Worm (Caenorhabditis elegans): Measurements from ENCODE around the gene hlh-8.

hlh-8 gene

ce11 chrX:8137779-8138178, 21.5 kb downstream of the hlh-8 start, which contains the start of gene C02B8.7:
Gene C02B8.7, minus strand, starts transcription at chrX:8137879.
- no peak for TF ChIP-seq nhr-77 (tag; optimal IDR thresholded peaks at IDR 0.05)

ce11 chrX:8139146-8139545, 22.9 kb downstream of the hlh-8 start, which contains the start of gene C02B8.3:
Gene C02B8.3, plus strand, starts transcription at chrX:8139446.
- no peak for TF ChIP-seq pha-4 (GFP tag; IDR thresholded peaks at IDR 0.05)
- TF ChIP-seq pha-4 (tag; optimal IDR thresholded peaks at IDR 0.05) = no peak
- no peak for TF ChIP-seq mes-2 (tag; optimal IDR thresholded peaks at IDR 0.05; ENCODE audit: poor library complexity, severe bottlenecking)
- TF ChIP-seq T26A8.4 (GFP tag; IDR thresholded peaks at IDR 0.05) = no peak
- TF ChIP-seq F26F4.8 (GFP tag; conservative IDR thresholded peaks at IDR 0.05) = no peak
- TF ChIP-seq sdz-12 (GFP tag; optimal IDR thresholded peaks at IDR 0.05) = no peak
- TF ChIP-seq dmd-8 (GFP tag; IDR thresholded peaks at IDR 0.05) = no peak
- no peak for TF ChIP-seq unc-130 (GFP tag; optimal IDR thresholded peaks at IDR 0.05)
- no peak for TF ChIP-seq zag-1 (tag; optimal IDR thresholded peaks at IDR 0.05)
- no peak for TF ChIP-seq mep-1 (tag; optimal IDR thresholded peaks at IDR 0.05)
- no peak for TF ChIP-seq nhr-11 (tag; optimal IDR thresholded peaks at IDR 0.05)
- no peak for TF ChIP-seq lsy-2 (tag; optimal IDR thresholded peaks at IDR 0.05)
- TF ChIP-seq daf-8 (GFP tag; IDR thresholded peaks at IDR 0.05) = no peak
- TF ChIP-seq zip-11 (GFP tag; IDR thresholded peaks at IDR 0.05) = no peak

- no peak for TF ChIP-seq T26A8.4 (GFP tag; IDR thresholded peaks at IDR 0.05)
- 0 out of 2 replicates have a peak, but pooled peaks have one; percentile 16 for TF ChIP-seq Y48G9A.11 (GFP tag; IDR thresholded peaks at IDR 0.05)
- TF ChIP-seq ceh-20 (GFP tag; IDR thresholded peaks at IDR 0.05) = no peak
- no peak for TF ChIP-seq dve-1 (tag; optimal IDR thresholded peaks at IDR 0.05; ENCODE audit: insufficient read depth)
- TF ChIP-seq ceh-82 (tag; optimal IDR thresholded peaks at IDR 0.05) = no peak
- TF ChIP-seq Y75B8A.6 (GFP tag; IDR thresholded peaks at IDR 0.05) = no peak
Observed at ce11 chrX:8147398-8147797, 31.1 kb downstream of the hlh-8 start, which contains the start of gene C02B8.1. Gene C02B8.1, plus strand, starts transcription at chrX:8147698.

ce11 chrX:8148993-8149392, 32.7 kb downstream of the hlh-8 start:
- TF ChIP-seq madf-5 (GFP tag; IDR thresholded peaks at IDR 0.05) = 0 out of 4 replicates have a peak, but pooled peaks of 1 of the 2 experiments have one; percentile 31
- 0 out of 2 replicates have a peak, but pooled peaks have one; percentile 48 for TF ChIP-seq daf-19 (GFP tag; conservative IDR thresholded peaks at IDR 0.05)
- TF ChIP-seq pha-4 (GFP tag; IDR thresholded peaks at IDR 0.05) = peak; percentile 23; the same call in 1 of the 2 replicates
- TF ChIP-seq pha-4 (tag; optimal IDR thresholded peaks at IDR 0.05) = no peak
- TF ChIP-seq F44E2.7 (GFP tag; IDR thresholded peaks at IDR 0.05) = no peak
- peak; percentile 60 for TF ChIP-seq vab-7 (GFP tag; IDR thresholded peaks at IDR 0.05)
- no peak for TF ChIP-seq hlh-30 (tag; optimal IDR thresholded peaks at IDR 0.05; ENCODE audit: insufficient read depth)
- TF ChIP-seq snpc-1.2 (GFP tag; IDR thresholded peaks at IDR 0.05) = peak; percentile 74
- TF ChIP-seq madf-9 (GFP tag; conservative IDR thresholded peaks at IDR 0.05) = 0 out of 2 replicates have a peak, but pooled peaks have one; percentile 15
- no peak for TF ChIP-seq nhr-111 (GFP tag; optimal IDR thresholded peaks at IDR 0.05)
- TF ChIP-seq Y48G9A.11 (GFP tag; IDR thresholded peaks at IDR 0.05) = peak; percentile 44; the same call in 1 of the 2 replicates
- peak; percentile 71; the same call in 1 of the 2 replicates for TF ChIP-seq lim-7 (GFP tag; IDR thresholded peaks at IDR 0.05)

- TF ChIP-seq T20F7.1 (GFP tag; optimal IDR thresholded peaks at IDR 0.05) (no peak), lin-39 (tag; optimal IDR thresholded peaks at IDR 0.05) (no peak)
Observed at ce11 chrX:8150621-8151020, 34.4 kb downstream of the hlh-8 start, which contains the start of gene F22F1.2. Gene F22F1.2, minus strand, starts transcription at chrX:8150721.

- TF ChIP-seq aha-1 (tag) (peak; percentile 41), pha-4 (GFP tag; IDR thresholded peaks at IDR 0.05) (peak; percentile 43; the same call in 1 of the 2 replicates), pha-4 (tag; optimal IDR thresholded peaks at IDR 0.05) (no peak), lin-13 (GFP tag; optimal IDR thresholded peaks at IDR 0.05) (no peak), egl-43 (GFP tag; IDR thresholded peaks at IDR 0.05) (peak; percentile 74), lir-3 (tag; optimal IDR thresholded peaks at IDR 0.05) (peak; percentile 38), ceh-62 (tag; optimal IDR thresholded peaks at IDR 0.05) (no peak), dmd-8 (GFP tag; IDR thresholded peaks at IDR 0.05) (no peak), nhr-10 (tag; optimal IDR thresholded peaks at IDR 0.05) (no peak), lin-38 (GFP tag; IDR thresholded peaks at IDR 0.05) (0 out of 2 replicates have a peak, but pooled peaks have one; percentile 39), ctbp-1 (GFP tag; IDR thresholded peaks at IDR 0.05) (no peak), gei-8 (GFP tag; optimal IDR thresholded peaks at IDR 0.05) (no peak), daf-16 (GFP tag; optimal IDR thresholded peaks at IDR 0.05) (no peak), daf-16 (tag; optimal IDR thresholded peaks at IDR 0.05) (no peak), lim-7 (GFP tag; IDR thresholded peaks at IDR 0.05) (0 out of 2 replicates have a peak, but pooled peaks have one; percentile 33)
Observed at ce11 chrX:8151409-8151808, 35.2 kb downstream of the hlh-8 start.
